Fruit fly (Drosophila melanogaster) whole organism, embryonic: ENCODE measurements around the gene rno.

Experiments
- Antp ChIP-seq: fragments of 200-800 bp; sonication (Bioruptor generic); optimal IDR thresholded peaks from 3 replicates; lab custom pipeline; 2016; ENCODE audit warnings: missing biosample characterization, missing genetic modification characterization
- Atf6 ChIP-seq: fragments of 200-800 bp; sonication (Bioruptor generic); IDR thresholded peaks from 2 replicates; pipeline ENCODE4 v1.3.6; 2022; ENCODE audit warnings: missing biosample characterization, missing genetic modification characterization
- Awh ChIP-seq: fragments of 200-800 bp; sonication (Bioruptor generic); IDR thresholded peaks from 2 replicates; pipeline ENCODE4, ENCODE4 v1.3.6; 2022; ENCODE audit warnings: missing biosample characterization, missing genetic modification characterization
- C15 ChIP-seq: fragments of 200-800 bp; sonication (Bioruptor generic); IDR thresholded peaks from 3 replicates; pipeline ENCODE4 v1.3.6; 2022; ENCODE audit warnings: missing biosample characterization, missing genetic modification characterization
- CG1024 ChIP-seq: fragments of 200-800 bp; sonication (Bioruptor generic); IDR thresholded peaks from 2 replicates; pipeline ENCODE4 v1.3.6; 2022; ENCODE audit warnings: missing biosample characterization, missing genetic modification characterization
- CG11456 ChIP-seq: fragments of 200-800 bp; sonication (Bioruptor generic); IDR thresholded peaks from 3 replicates; pipeline ENCODE4 v1.3.6; 2022; ENCODE audit warnings: missing biosample characterization, missing genetic modification characterization
- CG11504 ChIP-seq: fragments of 200-800 bp; sonication (Bioruptor generic); optimal IDR thresholded peaks from 3 replicates; lab custom pipeline; 2019; ENCODE audit warnings: missing biosample characterization, mild to moderate bottlenecking, missing genetic modification characterization, moderate library complexity
- CG11696 ChIP-seq: fragments of 200-800 bp; sonication (Bioruptor generic); IDR thresholded peaks from 2 replicates; pipeline ENCODE4 v1.3.6; 2022; ENCODE audit warnings: missing biosample characterization, missing genetic modification characterization
- CG13424 ChIP-seq: fragments of 200-800 bp; sonication (Bioruptor generic); optimal IDR thresholded peaks from 2 replicates; lab custom pipeline; 2019; ENCODE audit warnings: missing biosample characterization, mild to moderate bottlenecking, missing genetic modification characterization, moderate library complexity
- CG13624 ChIP-seq: fragments of 200-800 bp; sonication (Bioruptor generic); optimal IDR thresholded peaks from 2 replicates; lab custom pipeline; 2016; ENCODE audit warnings: missing biosample characterization, missing genetic modification characterization
- CG15479 ChIP-seq: fragments of 200-800 bp; sonication (Bioruptor generic); optimal IDR thresholded peaks from 3 replicates; lab custom pipeline; 2019; ENCODE audit warnings: missing biosample characterization, mild to moderate bottlenecking, missing genetic modification characterization, moderate library complexity
- CG16779 ChIP-seq: fragments of 200-800 bp; sonication (Bioruptor generic); IDR thresholded peaks from 2 replicates; pipeline ENCODE4 v1.3.6; 2022; ENCODE audit warnings: missing biosample characterization, missing genetic modification characterization
- CG17361 ChIP-seq: fragments of 200-800 bp; sonication (Bioruptor generic); IDR thresholded peaks from 3 replicates; pipeline ENCODE4 v1.3.6; 2022; ENCODE audit warnings: missing biosample characterization, missing genetic modification characterization
- CG17568 ChIP-seq: fragments of 200-800 bp; sonication (Bioruptor generic); optimal IDR thresholded peaks from 2 replicates; lab custom pipeline; 2018; ENCODE audit warnings: missing biosample characterization, mild to moderate bottlenecking, missing genetic modification characterization, moderate library complexity
- CG2199 ChIP-seq: fragments of 200-800 bp; sonication (Bioruptor generic); IDR thresholded peaks from 3 replicates; pipeline ENCODE4 v1.3.6; 2022; ENCODE audit warnings: missing biosample characterization, missing genetic modification characterization
- CG31441 ChIP-seq: fragments of 200-800 bp; sonication (Bioruptor generic); IDR thresholded peaks from 2 replicates; pipeline ENCODE4 v1.3.6; 2022; ENCODE audit warnings: missing biosample characterization, missing genetic modification characterization
- CG3163 ChIP-seq: fragments of 200-800 bp; sonication (Bioruptor generic); optimal IDR thresholded peaks from 3 replicates; lab custom pipeline; 2016; ENCODE audit warnings: missing biosample characterization, missing genetic modification characterization
- CG3281 ChIP-seq: fragments of 200-800 bp; sonication (Bioruptor generic); optimal IDR thresholded peaks from 3 replicates; lab custom pipeline; 2017; ENCODE audit warnings: missing biosample characterization, mild to moderate bottlenecking, missing genetic modification characterization
- CG4282 ChIP-seq: fragments of 200-800 bp; sonication (Bioruptor generic); optimal IDR thresholded peaks from 2 replicates; lab custom pipeline; 2016; ENCODE audit warnings: missing biosample characterization, missing genetic modification characterization
- CG4328 ChIP-seq: fragments of 200-800 bp; sonication (Bioruptor generic); optimal IDR thresholded peaks from 3 replicates; lab custom pipeline; 2017; ENCODE audit warnings: missing biosample characterization, missing genetic modification reagents, missing genetic modification characterization
- CG6791 ChIP-seq: fragments of 200-800 bp; sonication (Bioruptor generic); IDR thresholded peaks from 3 replicates; pipeline ENCODE4 v1.3.6; 2022; ENCODE audit warnings: missing biosample characterization, missing genetic modification characterization; ENCODE audit not compliant: partially characterized antibody
- CG8089 ChIP-seq: fragments of 200-800 bp; sonication (Bioruptor generic); optimal IDR thresholded peaks from 3 replicates; lab custom pipeline; 2016; ENCODE audit warnings: missing biosample characterization, missing genetic modification characterization
- CTCF ChIP-seq: fragments of 200-800 bp; sonication (Bioruptor generic); optimal IDR thresholded peaks from 2 replicates; lab custom pipeline; 2017; ENCODE audit warnings: missing biosample characterization, mild to moderate bottlenecking, missing genetic modification characterization, moderate library complexity
- CrebB ChIP-seq: fragments of 200-800 bp; sonication (Bioruptor generic); optimal IDR thresholded peaks from 3 replicates; lab custom pipeline; 2018; ENCODE audit warnings: missing biosample characterization, mild to moderate bottlenecking, missing genetic modification characterization
- D19A ChIP-seq: fragments of 200-800 bp; optimal IDR thresholded peaks from 3 replicates; lab custom pipeline; 2019; ENCODE audit warnings: missing biosample characterization, mild to moderate bottlenecking, missing genetic modification characterization, moderate library complexity
- Deaf1 ChIP-seq: fragments of 200-800 bp; optimal IDR thresholded peaks from 3 replicates; lab custom pipeline; 2019; ENCODE audit warnings: missing biosample characterization, mild to moderate bottlenecking, missing genetic modification characterization, moderate library complexity
- Dll ChIP-seq: fragments of 200-800 bp; sonication (Bioruptor generic); IDR thresholded peaks from 4 replicates; pipeline ENCODE4 v1.3.6; 2022; ENCODE audit warnings: missing biosample characterization, missing genetic modification characterization; ENCODE audit not compliant: partially characterized antibody
- Drgx ChIP-seq: fragments of 200-800 bp; sonication (Bioruptor generic); IDR thresholded peaks from 2 replicates; pipeline ENCODE4 v1.3.6; 2022; ENCODE audit warnings: missing biosample characterization, missing genetic modification characterization
- HLH4C ChIP-seq: fragments of 200-800 bp; sonication (Bioruptor generic); IDR thresholded peaks from 3 replicates; pipeline ENCODE4 v1.3.6; 2022; ENCODE audit warnings: missing biosample characterization, missing genetic modification characterization; ENCODE audit not compliant: partially characterized antibody
- HLH54F ChIP-seq: fragments of 200-800 bp; sonication (Bioruptor generic); optimal IDR thresholded peaks from 3 replicates; lab custom pipeline; 2016; ENCODE audit warnings: missing biosample characterization, missing genetic modification characterization
- MBD-R2 ChIP-seq: fragments of 200-800 bp; sonication (Bioruptor generic); IDR thresholded peaks from 2 replicates; pipeline ENCODE4 v1.3.6; 2022; ENCODE audit warnings: missing biosample characterization, missing genetic modification characterization
- Nf-YA ChIP-seq: fragments of 200-800 bp; sonication (Bioruptor generic); IDR thresholded peaks from 2 replicates; pipeline ENCODE4 v1.3.6; 2022; ENCODE audit warnings: missing biosample characterization, missing genetic modification characterization
- Side ChIP-seq: fragments of 200-800 bp; sonication (Bioruptor generic); optimal IDR thresholded peaks from 2 replicates; lab custom pipeline; 2016; ENCODE audit warnings: missing biosample characterization, missing genetic modification characterization
- Sry-δ ChIP-seq: fragments of 200-800 bp; sonication (Bioruptor generic); optimal IDR thresholded peaks from 2 replicates; lab custom pipeline; 2016; ENCODE audit warnings: missing biosample characterization, missing genetic modification characterization
- Trl ChIP-seq, 3 experiments: fragments of >200 bp in 2 of 3; fragments of 200-800 bp in 1 of 3; sonication (Bioruptor generic) in 1 of 3; optimal IDR thresholded peaks; 2 replicates in 1 of 3; 3 replicates in 2 of 3; lab custom pipeline; 2016 to 2017; ENCODE audit warnings: missing biosample characterization in 1 of 3, missing genetic modification characterization in 1 of 3
- Xrp1 ChIP-seq: fragments of 200-800 bp; sonication (Bioruptor generic); IDR thresholded peaks from 2 replicates; pipeline ENCODE4 v1.3.6; 2022; ENCODE audit warnings: missing biosample characterization, missing genetic modification characterization
- bab2 ChIP-seq: fragments of 200-800 bp; sonication (Bioruptor generic); optimal IDR thresholded peaks from 2 replicates; lab custom pipeline; 2016; ENCODE audit warnings: missing biosample characterization, missing genetic modification characterization
- corto ChIP-seq: fragments of 200-800 bp; sonication (Bioruptor generic); optimal IDR thresholded peaks from 2 replicates; lab custom pipeline; 2016; ENCODE audit warnings: missing biosample characterization, mild to moderate bottlenecking, missing genetic modification characterization, moderate library complexity
- dysf ChIP-seq: fragments of 200-800 bp; sonication (Bioruptor generic); IDR thresholded peaks from 3 replicates; pipeline ENCODE4 v1.3.6; 2022; ENCODE audit warnings: missing biosample characterization, missing genetic modification characterization
- grau ChIP-seq: fragments of 200-800 bp; optimal IDR thresholded peaks from 3 replicates; lab custom pipeline; 2019; ENCODE audit warnings: missing biosample characterization, mild to moderate bottlenecking, missing genetic modification characterization, moderate library complexity
- her ChIP-seq: fragments of 200-800 bp; sonication (Bioruptor generic); optimal IDR thresholded peaks from 2 replicates; lab custom pipeline; 2016; ENCODE audit warnings: missing biosample characterization, missing genetic modification characterization
- knrl ChIP-seq: fragments of 200-800 bp; sonication (Bioruptor generic); IDR thresholded peaks from 3 replicates; pipeline ENCODE4 v1.3.6; 2022; ENCODE audit warnings: missing biosample characterization, missing genetic modification characterization; ENCODE audit not compliant: partially characterized antibody
- mam ChIP-seq: fragments of 200-800 bp; sonication (Bioruptor generic); optimal IDR thresholded peaks from 3 replicates; lab custom pipeline; 2016; ENCODE audit warnings: missing biosample characterization, missing genetic modification characterization
- p53 ChIP-seq: fragments of 200-800 bp; sonication (Bioruptor generic); optimal IDR thresholded peaks from 2 replicates; lab custom pipeline; 2016; ENCODE audit warnings: missing biosample characterization, missing genetic modification characterization
- ro ChIP-seq: fragments of 200-800 bp; sonication (Bioruptor generic); IDR thresholded peaks from 2 replicates; pipeline ENCODE4 v1.3.6; 2022; ENCODE audit warnings: missing biosample characterization, missing genetic modification characterization
- tgo ChIP-seq: fragments of 200-800 bp; sonication (Bioruptor generic); IDR thresholded peaks from 3 replicates; pipeline ENCODE4 v1.3.6; 2022; ENCODE audit warnings: missing biosample characterization, missing genetic modification characterization
- z ChIP-seq: fragments of 200-800 bp; sonication (Bioruptor generic); IDR thresholded peaks from 3 replicates; pipeline ENCODE4 v1.3.6; 2022; ENCODE audit warnings: missing biosample characterization, missing genetic modification characterization
- zfh1 ChIP-seq: fragments of 200-800 bp; sonication (Bioruptor generic); IDR thresholded peaks from 3 replicates; pipeline ENCODE4 v1.3.6; 2022; ENCODE audit warnings: missing biosample characterization, missing genetic modification characterization

The rno gene

dm6 chr3L:225120-225519, 25.6 kb upstream of the rno start (continued):
- 0 out of 2 replicates have a peak, but pooled peaks have one; percentile 33 for TF ChIP-seq Nf-YA (GFP tag; lab: Robert Waterston, UW)
- peak; percentile 12 for TF ChIP-seq corto
- peak; percentile 26 for TF ChIP-seq CG15479
- TF ChIP-seq CG2199 (GFP tag; lab: Robert Waterston, UW): peak; percentile 58; the same call in 1 of the 3 replicates
- TF ChIP-seq Deaf1: no peak
- no peak for TF ChIP-seq CTCF (GFP tag; lab: Kevin White, UChicago)
- TF ChIP-seq z (GFP tag; lab: Robert Waterston, UW): peak; percentile 83
- peak; percentile 69 for TF ChIP-seq p53

- no peak for TF ChIP-seq CG17568
- TF ChIP-seq CG6791: peak; percentile 54; the same call in 2 of the 3 replicates
- no peak for TF ChIP-seq CG11504 (tag; lab: Kevin White, UChicago)
- peak; percentile 18 for TF ChIP-seq Xrp1 (GFP tag; lab: Robert Waterston, UW)
- TF ChIP-seq CG13424 (tag; lab: Kevin White, UChicago): no peak
- no peak for TF ChIP-seq tgo
- no peak for TF ChIP-seq D19A
- peak; percentile 32; the same call in 1 of the 4 replicates for TF ChIP-seq Dll (GFP tag; lab: Robert Waterston, UW)
- no peak for TF ChIP-seq CG3281 (GFP tag; lab: Kevin White, UChicago)
- TF ChIP-seq ro (GFP tag; lab: Robert Waterston, UW): no peak
- TF ChIP-seq CG3163: peak; percentile 20
- no peak for TF ChIP-seq CG31441 (GFP tag; lab: Robert Waterston, UW)
- no peak for TF ChIP-seq HLH54F (GFP tag; lab: Kevin White, UChicago)
- TF ChIP-seq HLH4C (GFP tag; lab: Robert Waterston, UW): peak; percentile 43; the same call in 1 of the 3 replicates
- peak; percentile 57; the same call in 2 of the 3 replicates for TF ChIP-seq CG11456
- TF ChIP-seq dysf: no peak
- TF ChIP-seq bab2 (GFP tag; lab: Kevin White, UChicago): no peak
- peak; percentile 1 for TF ChIP-seq CrebB (tag; lab: Kevin White, UChicago)
- no peak for TF ChIP-seq CG17361
- TF ChIP-seq Antp: peak; percentile 38
- TF ChIP-seq CG4328 (GFP tag; lab: Kevin White, UChicago): peak; percentile 17
- peak; percentile 4 for TF ChIP-seq CG8089 (GFP tag; lab: Kevin White, UChicago)
- TF ChIP-seq CG4282 (GFP tag; lab: Kevin White, UChicago): peak; percentile 42
- peak; percentile 9; the same call in 1 of the 3 replicates for TF ChIP-seq C15 (GFP tag; lab: Robert Waterston, UW)
- TF ChIP-seq Side (GFP tag; lab: Kevin White, UChicago): no peak
- TF ChIP-seq Awh (GFP tag; lab: Robert Waterston, UW): peak; percentile 32; the same call in 1 of the 2 replicates
- no peak for TF ChIP-seq MBD-R2 (GFP tag; lab: Robert Waterston, UW)
- TF ChIP-seq zfh1 (GFP tag; lab: Robert Waterston, UW): peak; percentile 57; the same call in 2 of the 3 replicates
- TF ChIP-seq Sry-δ (GFP tag; lab: Kevin White, UChicago): no peak
- TF ChIP-seq Drgx (GFP tag; lab: Robert Waterston, UW): peak; percentile 37; the same call in 1 of the 2 replicates
- peak; percentile 83 for TF ChIP-seq CG13624 (GFP tag; lab: Kevin White, UChicago)
- TF ChIP-seq Trl (optimal IDR thresholded peaks at IDR 0.05; lab: Kevin White, UChicago): peak in 1 of 2 experiments; percentile 28
- TF ChIP-seq Trl (GFP tag; optimal IDR thresholded peaks at IDR 0.05; lab: Kevin White, UChicago): peak; percentile 22
- no peak for TF ChIP-seq CG11696
- TF ChIP-seq mam (GFP tag; lab: Kevin White, UChicago): no peak
- TF ChIP-seq CG1024 (GFP tag; lab: Robert Waterston, UW): peak; percentile 6; the same call in 1 of the 2 replicates
- TF ChIP-seq grau: no peak
- TF ChIP-seq her (GFP tag; lab: Kevin White, UChicago): peak; percentile 60
- TF ChIP-seq CG16779 (GFP tag; lab: Robert Waterston, UW): peak; percentile 46; the same call in 1 of the 2 replicates
- no peak for TF ChIP-seq Atf6 (GFP tag; lab: Robert Waterston, UW)
- TF ChIP-seq knrl (GFP tag; lab: Robert Waterston, UW): 0 out of 3 replicates have a peak, but pooled peaks have one; percentile 36
Measured at dm6 chr3L:224004-224951, 24.7 kb upstream of the rno start.
